Fruit fly (Drosophila melanogaster) whole organism, embryonic: Measurements from ENCODE around the gene Hsp70Ba.
A peak's percentile ranks its signal among the peaks of the same experiment; 100 is the strongest.

Experiments
- B-H1 ChIP-seq: fragments of 200-800 bp; sonication (Bioruptor generic); IDR thresholded peaks from 3 replicates; pipeline ENCODE4 v1.3.6; 2022; ENCODE audit warnings: missing biosample characterization, missing genetic modification characterization
- CG10147 ChIP-seq: fragments of 200-800 bp; sonication (Bioruptor generic); optimal IDR thresholded peaks from 2 replicates; lab custom pipeline; 2019; ENCODE audit warnings: missing biosample characterization, mild to moderate bottlenecking, missing genetic modification characterization, moderate library complexity
- CG12299 ChIP-seq: fragments of 200-800 bp; sonication (Bioruptor generic); optimal IDR thresholded peaks from 2 replicates; lab custom pipeline; 2018; ENCODE audit warnings: missing biosample characterization, mild to moderate bottlenecking, missing genetic modification characterization
- CG13296 ChIP-seq: fragments of 200-800 bp; sonication (Bioruptor generic); optimal IDR thresholded peaks from 3 replicates; lab custom pipeline; 2018; ENCODE audit warnings: missing biosample characterization, mild to moderate bottlenecking, missing genetic modification characterization
- CG13894 ChIP-seq: fragments of 200-800 bp; sonication (Bioruptor generic); optimal IDR thresholded peaks from 3 replicates; lab custom pipeline; 2018; ENCODE audit warnings: missing biosample characterization, mild to moderate bottlenecking, missing genetic modification characterization, moderate library complexity
- CG14050 ChIP-seq: fragments of 200-800 bp; sonication (Bioruptor generic); IDR thresholded peaks from 3 replicates; pipeline ENCODE4 v1.3.6; 2022; ENCODE audit warnings: missing biosample characterization, missing genetic modification characterization
- CG14965 ChIP-seq: fragments of 200-800 bp; sonication (Bioruptor generic); optimal IDR thresholded peaks from 2 replicates; lab custom pipeline; 2016; ENCODE audit warnings: missing biosample characterization, missing genetic modification characterization, borderline replicate concordance
- CG1529 ChIP-seq: fragments of 200-800 bp; sonication (Bioruptor generic); optimal IDR thresholded peaks from 3 replicates; lab custom pipeline; 2018; ENCODE audit warnings: missing biosample characterization, missing genetic modification characterization
- CG15479 ChIP-seq: fragments of 200-800 bp; sonication (Bioruptor generic); optimal IDR thresholded peaks from 3 replicates; lab custom pipeline; 2019; ENCODE audit warnings: missing biosample characterization, mild to moderate bottlenecking, missing genetic modification characterization, moderate library complexity
- CG17361 ChIP-seq: fragments of 200-800 bp; sonication (Bioruptor generic); IDR thresholded peaks from 3 replicates; pipeline ENCODE4 v1.3.6; 2022; ENCODE audit warnings: missing biosample characterization, missing genetic modification characterization
- CG17568 ChIP-seq: fragments of 200-800 bp; sonication (Bioruptor generic); optimal IDR thresholded peaks from 2 replicates; lab custom pipeline; 2018; ENCODE audit warnings: missing biosample characterization, mild to moderate bottlenecking, missing genetic modification characterization, moderate library complexity
- CG2116 ChIP-seq: fragments of 200-800 bp; sonication (Bioruptor generic); optimal IDR thresholded peaks from 3 replicates; lab custom pipeline; 2018; ENCODE audit warnings: missing biosample characterization, mild to moderate bottlenecking, missing genetic modification characterization
- CG2199 ChIP-seq: fragments of 200-800 bp; sonication (Bioruptor generic); IDR thresholded peaks from 3 replicates; pipeline ENCODE4 v1.3.6; 2022; ENCODE audit warnings: missing biosample characterization, missing genetic modification characterization
- CG33213 ChIP-seq: fragments of 200-800 bp; sonication (Bioruptor generic); optimal IDR thresholded peaks from 3 replicates; lab custom pipeline; 2016; ENCODE audit warnings: missing biosample characterization, missing genetic modification characterization
- CG34224 ChIP-seq: fragments of 200-800 bp; sonication (Bioruptor generic); IDR thresholded peaks from 3 replicates; pipeline ENCODE4 v1.3.6; 2022; ENCODE audit warnings: missing biosample characterization, missing genetic modification characterization; ENCODE audit not compliant: partially characterized antibody
- CG4282 ChIP-seq: fragments of 200-800 bp; sonication (Bioruptor generic); optimal IDR thresholded peaks from 2 replicates; lab custom pipeline; 2016; ENCODE audit warnings: missing biosample characterization, missing genetic modification characterization
- CG8089 ChIP-seq: fragments of 200-800 bp; sonication (Bioruptor generic); optimal IDR thresholded peaks from 3 replicates; lab custom pipeline; 2016; ENCODE audit warnings: missing biosample characterization, missing genetic modification characterization
- CG9797 ChIP-seq: fragments of 200-800 bp; sonication (Bioruptor generic); optimal IDR thresholded peaks from 3 replicates; lab custom pipeline; 2018; ENCODE audit warnings: missing biosample characterization, mild to moderate bottlenecking, missing genetic modification characterization
- Dek ChIP-seq: fragments of 200-800 bp; sonication (Bioruptor generic); optimal IDR thresholded peaks from 3 replicates; lab custom pipeline; 2019; ENCODE audit warnings: missing biosample characterization, mild to moderate bottlenecking, missing genetic modification characterization, moderate library complexity
- Gsc ChIP-seq: fragments of 200-800 bp; sonication (Bioruptor generic); IDR thresholded peaks from 2 replicates; pipeline ENCODE4 v1.3.6; 2022; ENCODE audit warnings: missing biosample characterization, missing genetic modification characterization
- H2.0 ChIP-seq: fragments of 200-800 bp; sonication (Bioruptor generic); IDR thresholded peaks from 2 replicates; pipeline ENCODE4 v1.3.6; 2022; ENCODE audit warnings: missing biosample characterization, missing genetic modification characterization
- Kr ChIP-seq: fragments of 200-800 bp; sonication (Bioruptor generic); optimal IDR thresholded peaks from 2 replicates; lab custom pipeline; 2017; ENCODE audit warnings: missing biosample characterization, mild to moderate bottlenecking, missing genetic modification characterization
- Lpt ChIP-seq: fragments of >200 bp; optimal IDR thresholded peaks from 2 replicates; lab custom pipeline; 2018; ENCODE audit warnings: missing biosample characterization, missing genetic modification characterization
- NC2α ChIP-seq: fragments of 200-800 bp; sonication (Bioruptor generic); optimal IDR thresholded peaks from 2 replicates; lab custom pipeline; 2016; ENCODE audit warnings: missing biosample characterization, missing genetic modification characterization
- Nf-YA ChIP-seq: fragments of 200-800 bp; sonication (Bioruptor generic); IDR thresholded peaks from 2 replicates; pipeline ENCODE4 v1.3.6; 2022; ENCODE audit warnings: missing biosample characterization, missing genetic modification characterization
- Opbp ChIP-seq: fragments of 200-800 bp; sonication (Bioruptor generic); IDR thresholded peaks from 3 replicates; pipeline ENCODE4 v1.3.6; 2022; ENCODE audit warnings: missing biosample characterization, missing genetic modification characterization; ENCODE audit not compliant: partially characterized antibody
- Ptx1 ChIP-seq: fragments of 200-800 bp; sonication (Bioruptor generic); IDR thresholded peaks from 2 replicates; pipeline ENCODE4 v1.3.6; 2022; ENCODE audit warnings: missing biosample characterization, missing genetic modification characterization
- Side ChIP-seq: fragments of 200-800 bp; sonication (Bioruptor generic); optimal IDR thresholded peaks from 2 replicates; lab custom pipeline; 2016; ENCODE audit warnings: missing biosample characterization, missing genetic modification characterization
- Sin3A ChIP-seq: fragments of >200 bp; optimal IDR thresholded peaks from 2 replicates; lab custom pipeline; 2018
- ara ChIP-seq: fragments of 200-800 bp; sonication (Bioruptor generic); IDR thresholded peaks from 2 replicates; pipeline ENCODE4 v1.3.6; 2022; ENCODE audit warnings: missing biosample characterization, missing genetic modification characterization
- ato ChIP-seq: fragments of 200-800 bp; sonication (Bioruptor generic); IDR thresholded peaks from 2 replicates; pipeline ENCODE4 v1.3.6; 2022; ENCODE audit warnings: missing biosample characterization, missing genetic modification characterization; ENCODE audit not compliant: partially characterized antibody
- az2 ChIP-seq: fragments of 200-800 bp; sonication (Bioruptor generic); optimal IDR thresholded peaks from 3 replicates; lab custom pipeline; 2016; ENCODE audit warnings: missing biosample characterization, missing genetic modification characterization
- cas ChIP-seq: fragments of 200-800 bp; sonication (Bioruptor generic); IDR thresholded peaks from 2 replicates; pipeline ENCODE4 v1.3.6; 2022; ENCODE audit warnings: missing biosample characterization, missing genetic modification characterization
- cato ChIP-seq: fragments of 200-800 bp; sonication (Bioruptor generic); optimal IDR thresholded peaks from 2 replicates; lab custom pipeline; 2016; ENCODE audit warnings: missing biosample characterization, missing genetic modification characterization, borderline replicate concordance
- corto ChIP-seq: fragments of 200-800 bp; sonication (Bioruptor generic); optimal IDR thresholded peaks from 2 replicates; lab custom pipeline; 2016; ENCODE audit warnings: missing biosample characterization, mild to moderate bottlenecking, missing genetic modification characterization, moderate library complexity
- eve ChIP-seq, 2 experiments: fragments of >200 bp; optimal IDR thresholded peaks; 2 replicates each; lab custom pipeline; 2017; ENCODE audit warnings: missing biosample characterization in 2 of 2, missing genetic modification characterization in 2 of 2
- fd3F ChIP-seq: fragments of 200-800 bp; sonication (Bioruptor generic); optimal IDR thresholded peaks from 2 replicates; lab custom pipeline; 2018; ENCODE audit warnings: missing biosample characterization, mild to moderate bottlenecking, missing genetic modification characterization, moderate library complexity
- hth ChIP-seq: fragments of >200 bp; optimal IDR thresholded peaks from 2 replicates; lab custom pipeline; 2017; ENCODE audit warnings: inconsistent platforms
- insv ChIP-seq, 2 experiments: fragments of 200-800 bp; sonication (Bioruptor generic); optimal IDR thresholded peaks; 3 replicates each; lab custom pipeline; 2016 to 2018; ENCODE audit warnings: missing biosample characterization in 2 of 2, missing genetic modification characterization in 2 of 2
- inv ChIP-seq: fragments of 200-800 bp; sonication (Bioruptor generic); IDR thresholded peaks from 2 replicates; pipeline ENCODE4 v1.3.6; 2022; ENCODE audit warnings: missing biosample characterization, missing genetic modification characterization; ENCODE audit not compliant: partially characterized antibody
- kay ChIP-seq: fragments of 200-800 bp; sonication (Bioruptor generic); optimal IDR thresholded peaks from 2 replicates; lab custom pipeline; 2016; ENCODE audit warnings: missing biosample characterization, missing genetic modification characterization
- klu ChIP-seq: fragments of 200-800 bp; sonication (Bioruptor generic); IDR thresholded peaks from 2 replicates; pipeline ENCODE4 v1.3.6; 2022; ENCODE audit warnings: missing biosample characterization, missing genetic modification characterization
- knrl ChIP-seq: fragments of 200-800 bp; sonication (Bioruptor generic); IDR thresholded peaks from 3 replicates; pipeline ENCODE4 v1.3.6; 2022; ENCODE audit warnings: missing biosample characterization, missing genetic modification characterization; ENCODE audit not compliant: partially characterized antibody
- lola ChIP-seq, 3 experiments: fragments of >200 bp in 2 of 3; fragments of 200-800 bp in 1 of 3; sonication (Bioruptor generic) in 1 of 3; optimal IDR thresholded peaks; 2 replicates each; lab custom pipeline; 2017 to 2019; ENCODE audit warnings: missing biosample characterization in 3 of 3, missing genetic modification characterization in 3 of 3, mild to moderate bottlenecking in 1 of 3, moderate library complexity in 1 of 3
- mld ChIP-seq: fragments of 200-800 bp; sonication (Bioruptor generic); IDR thresholded peaks from 3 replicates; pipeline ENCODE4 v1.3.6; 2022; ENCODE audit warnings: missing biosample characterization, missing genetic modification characterization; ENCODE audit not compliant: partially characterized antibody
- p53 ChIP-seq: fragments of 200-800 bp; sonication (Bioruptor generic); optimal IDR thresholded peaks from 2 replicates; lab custom pipeline; 2016; ENCODE audit warnings: missing biosample characterization, missing genetic modification characterization
- pfk ChIP-seq: fragments of 200-800 bp; sonication (Bioruptor generic); optimal IDR thresholded peaks from 2 replicates; lab custom pipeline; 2018; ENCODE audit warnings: missing biosample characterization, mild to moderate bottlenecking, missing genetic modification characterization, moderate library complexity
- sim ChIP-seq: fragments of 200-800 bp; sonication (Bioruptor generic); IDR thresholded peaks from 2 replicates; pipeline ENCODE4 v1.3.6; 2022; ENCODE audit warnings: missing biosample characterization, missing genetic modification characterization
- tup ChIP-seq: fragments of 200-800 bp; sonication (Bioruptor generic); optimal IDR thresholded peaks from 2 replicates; lab custom pipeline; 2016; ENCODE audit warnings: missing biosample characterization, mild to moderate bottlenecking, missing genetic modification characterization, moderate library complexity
- wor ChIP-seq: fragments of 200-800 bp; sonication (Bioruptor generic); IDR thresholded peaks from 2 replicates; pipeline ENCODE4 v1.3.6; 2022; ENCODE audit warnings: missing biosample characterization, missing genetic modification characterization
- zfh2 ChIP-seq: fragments of 200-800 bp; sonication (Bioruptor generic); optimal IDR thresholded peaks from 2 replicates; lab custom pipeline; 2016; ENCODE audit warnings: missing biosample characterization, missing genetic modification characterization

Gene Hsp70Ba

dm6 chr3R:12422379-12422975, 45.1 kb downstream of the Hsp70Ba start, which contains the start of the genes Scgbeta and CG17202 (continued):
- no peak for TF ChIP-seq CG10147 (GFP tag; lab: Kevin White, UChicago)
- no peak for TF ChIP-seq CG17361 (GFP tag; lab: Robert Waterston, UW)
- no peak for TF ChIP-seq tup
- TF ChIP-seq CG33213 (GFP tag; lab: Kevin White, UChicago): peak; percentile 67
- no peak for TF ChIP-seq CG4282 (GFP tag; lab: Kevin White, UChicago)
- no peak for TF ChIP-seq Nf-YA (GFP tag; lab: Robert Waterston, UW)
- TF ChIP-seq CG2116 (GFP tag; lab: Kevin White, UChicago): peak; percentile 7
- TF ChIP-seq cas: no peak
- TF ChIP-seq CG17568 (GFP tag; lab: Kevin White, UChicago): no peak
- TF ChIP-seq Side (GFP tag; lab: Kevin White, UChicago): peak; percentile 11
- TF ChIP-seq Lpt (GFP tag; lab: Kevin White, UChicago): no peak
- TF ChIP-seq Dek (tag; lab: Kevin White, UChicago): peak; percentile 32
- no peak for TF ChIP-seq kay (GFP tag; lab: Kevin White, UChicago)
- no peak for TF ChIP-seq CG34224 (GFP tag; lab: Robert Waterston, UW)
- no peak for TF ChIP-seq CG12299 (tag; lab: Kevin White, UChicago)
- TF ChIP-seq p53 (GFP tag; lab: Kevin White, UChicago): no peak
- no peak for TF ChIP-seq klu (GFP tag; lab: Robert Waterston, UW)
- no peak for TF ChIP-seq wor (GFP tag; lab: Robert Waterston, UW)
- TF ChIP-seq eve (GFP tag; optimal IDR thresholded peaks at IDR 0.05; lab: Kevin White, UChicago): no peak
- TF ChIP-seq Kr: no peak
- TF ChIP-seq Gsc (GFP tag; lab: Robert Waterston, UW): no peak
- no peak for TF ChIP-seq insv (GFP tag; optimal IDR thresholded peaks at IDR 0.05; lab: Kevin White, UChicago)
- TF ChIP-seq CG9797: peak; percentile 79
- TF ChIP-seq B-H1 (GFP tag; lab: Robert Waterston, UW): no peak
- peak; percentile 49; the same call in 1 of the 3 replicates for TF ChIP-seq knrl (GFP tag; lab: Robert Waterston, UW)
- TF ChIP-seq sim (GFP tag; lab: Robert Waterston, UW): no peak
- no peak for TF ChIP-seq ato
- TF ChIP-seq inv (GFP tag; lab: Robert Waterston, UW): no peak
- TF ChIP-seq CG8089: no peak
- no peak for TF ChIP-seq lola (GFP tag; optimal IDR thresholded peaks at IDR 0.05; lab: Kevin White, UChicago)
- no peak for TF ChIP-seq zfh2 (GFP tag; lab: Kevin White, UChicago)
- no peak for TF ChIP-seq CG14965 (GFP tag; lab: Kevin White, UChicago)
- no peak for TF ChIP-seq CG14050 (GFP tag; lab: Robert Waterston, UW)
- TF ChIP-seq Opbp (GFP tag; lab: Robert Waterston, UW): 0 out of 3 replicates have a peak, but pooled peaks have one; percentile 22
- TF ChIP-seq ara (GFP tag; lab: Robert Waterston, UW): no peak
- no peak for TF ChIP-seq fd3F
- TF ChIP-seq corto (GFP tag; lab: Kevin White, UChicago): no peak
- no peak for TF ChIP-seq cato
- TF ChIP-seq az2 (GFP tag; lab: Kevin White, UChicago): no peak
- no peak for TF ChIP-seq CG13894
- TF ChIP-seq CG13296: no peak
- no peak for TF ChIP-seq pfk (GFP tag; lab: Kevin White, UChicago)
- no peak for TF ChIP-seq NC2α
- TF ChIP-seq Ptx1 (GFP tag; lab: Robert Waterston, UW): no peak
- no peak for TF ChIP-seq CG15479
- TF ChIP-seq mld: no peak
- TF ChIP-seq hth (lab: Kevin White, UChicago): no peak
- no peak for TF ChIP-seq CG2199 (GFP tag; lab: Robert Waterston, UW)
- no peak for TF ChIP-seq H2.0
- TF ChIP-seq CG1529 (GFP tag; lab: Kevin White, UChicago): no peak
- TF ChIP-seq Sin3A: peak; percentile 59
